Fruit fly (Drosophila melanogaster) whole organism: Measurements from ENCODE around the gene Sgs7.

Experiments used
- Dll ChIP-seq: fragments of >200 bp; optimal IDR thresholded peaks from 2 replicates; lab custom pipeline; 2017
- pan ChIP-seq: fragments of >200 bp; optimal IDR thresholded peaks from 2 replicates; lab custom pipeline; 2017
- usp ChIP-seq: fragments of >200 bp; optimal IDR thresholded peaks from 2 replicates; lab custom pipeline; 2017; ENCODE audit warnings: missing biosample characterization, missing genetic modification characterization, mixed read lengths

dm6 chr3L:11491222-11491873 is 18.3 kb upstream of the Sgs7 start:
- no peak for TF ChIP-seq Dll
- TF ChIP-seq usp, result no peak
- TF ChIP-seq pan (lab: Kevin White, UChicago), result no peak
